Fruit fly (Drosophila melanogaster) whole organism, embryonic: ENCODE measurements around the gene Acp65Aa.

ENCODE experiments used
- ATbp ChIP-seq: fragments of 200-800 bp; sonication (Bioruptor generic); optimal IDR thresholded peaks from 2 replicates; lab custom pipeline; 2017; ENCODE audit warnings: missing biosample characterization, mild to moderate bottlenecking, missing genetic modification characterization, missing genetic modification reagents
- B-H1 ChIP-seq: fragments of 200-800 bp; sonication (Bioruptor generic); IDR thresholded peaks from 3 replicates; pipeline ENCODE4 v1.3.6; 2022; ENCODE audit warnings: missing biosample characterization, missing genetic modification characterization
- CG10267 ChIP-seq: fragments of 200-800 bp; sonication (Bioruptor generic); optimal IDR thresholded peaks from 2 replicates; lab custom pipeline; 2018; ENCODE audit warnings: missing biosample characterization, mild to moderate bottlenecking, missing genetic modification characterization, moderate library complexity
- CG11398 ChIP-seq: fragments of 200-800 bp; sonication (Bioruptor generic); optimal IDR thresholded peaks from 2 replicates; lab custom pipeline; 2016; ENCODE audit warnings: missing biosample characterization, missing genetic modification characterization
- CG12155 ChIP-seq: fragments of 200-800 bp; sonication (Bioruptor generic); optimal IDR thresholded peaks from 3 replicates; lab custom pipeline; 2016; ENCODE audit warnings: missing biosample characterization, missing genetic modification characterization
- CG12299 ChIP-seq: fragments of 200-800 bp; sonication (Bioruptor generic); optimal IDR thresholded peaks from 2 replicates; lab custom pipeline; 2018; ENCODE audit warnings: missing biosample characterization, mild to moderate bottlenecking, missing genetic modification characterization
- CG12769 ChIP-seq: fragments of 200-800 bp; sonication (Bioruptor generic); optimal IDR thresholded peaks from 2 replicates; lab custom pipeline; 2019; ENCODE audit warnings: missing biosample characterization, mild to moderate bottlenecking, missing genetic modification characterization, moderate library complexity
- CG15696 ChIP-seq: fragments of 200-800 bp; sonication (Bioruptor generic); optimal IDR thresholded peaks from 2 replicates; lab custom pipeline; 2019; ENCODE audit warnings: missing biosample characterization, mild to moderate bottlenecking, missing genetic modification characterization, moderate library complexity
- CG17802 ChIP-seq: fragments of 200-800 bp; sonication (Bioruptor generic); optimal IDR thresholded peaks from 2 replicates; lab custom pipeline; 2018; ENCODE audit warnings: missing biosample characterization, mild to moderate bottlenecking, missing genetic modification characterization, moderate library complexity
- CG2116 ChIP-seq: fragments of 200-800 bp; sonication (Bioruptor generic); optimal IDR thresholded peaks from 3 replicates; lab custom pipeline; 2018; ENCODE audit warnings: missing biosample characterization, mild to moderate bottlenecking, missing genetic modification characterization
- CG32772 ChIP-seq: fragments of 200-800 bp; sonication (Bioruptor generic); IDR thresholded peaks from 2 replicates; pipeline ENCODE4 v1.3.6; 2022; ENCODE audit warnings: missing biosample characterization, missing genetic modification characterization
- CG6175 ChIP-seq: fragments of 200-800 bp; sonication (Bioruptor generic); IDR thresholded peaks from 3 replicates; pipeline ENCODE4 v1.3.6; 2022; ENCODE audit warnings: missing biosample characterization, missing genetic modification characterization
- CG6683 ChIP-seq: fragments of 200-800 bp; sonication (Bioruptor generic); optimal IDR thresholded peaks from 2 replicates; lab custom pipeline; 2017; ENCODE audit warnings: missing biosample characterization, mild to moderate bottlenecking, missing genetic modification characterization, missing genetic modification reagents
- CG6791 ChIP-seq: fragments of 200-800 bp; sonication (Bioruptor generic); IDR thresholded peaks from 3 replicates; pipeline ENCODE4 v1.3.6; 2022; ENCODE audit warnings: missing biosample characterization, missing genetic modification characterization; ENCODE audit not compliant: partially characterized antibody
- CG6813 ChIP-seq: fragments of 200-800 bp; sonication (Bioruptor generic); optimal IDR thresholded peaks from 2 replicates; lab custom pipeline; 2017; ENCODE audit warnings: missing biosample characterization, missing genetic modification characterization, mild to moderate bottlenecking, moderate library complexity, missing genetic modification reagents
- CG7839 ChIP-seq: fragments of 200-800 bp; sonication (Bioruptor generic); optimal IDR thresholded peaks from 3 replicates; lab custom pipeline; 2018; ENCODE audit warnings: missing biosample characterization, mild to moderate bottlenecking, missing genetic modification characterization, moderate library complexity
- Dek ChIP-seq: fragments of 200-800 bp; sonication (Bioruptor generic); optimal IDR thresholded peaks from 3 replicates; lab custom pipeline; 2019; ENCODE audit warnings: missing biosample characterization, mild to moderate bottlenecking, missing genetic modification characterization, moderate library complexity
- Dll ChIP-seq: fragments of 200-800 bp; sonication (Bioruptor generic); IDR thresholded peaks from 4 replicates; pipeline ENCODE4 v1.3.6; 2022; ENCODE audit warnings: missing biosample characterization, missing genetic modification characterization; ENCODE audit not compliant: partially characterized antibody
- Dref ChIP-seq: fragments of 200-800 bp; sonication (Bioruptor generic); IDR thresholded peaks from 2 replicates; pipeline ENCODE4 v1.3.6; 2022; ENCODE audit warnings: missing biosample characterization, missing genetic modification characterization
- Gug ChIP-seq: fragments of 200-800 bp; sonication (Bioruptor generic); IDR thresholded peaks from 4 replicates; pipeline ENCODE4 v1.3.6; 2022; ENCODE audit warnings: missing biosample characterization, missing genetic modification characterization
- H2.0 ChIP-seq: fragments of 200-800 bp; sonication (Bioruptor generic); IDR thresholded peaks from 2 replicates; pipeline ENCODE4 v1.3.6; 2022; ENCODE audit warnings: missing biosample characterization, missing genetic modification characterization
- HLH54F ChIP-seq: fragments of 200-800 bp; sonication (Bioruptor generic); optimal IDR thresholded peaks from 3 replicates; lab custom pipeline; 2016; ENCODE audit warnings: missing biosample characterization, missing genetic modification characterization
- HmgD ChIP-seq: fragments of 200-800 bp; sonication (Bioruptor generic); optimal IDR thresholded peaks from 3 replicates; lab custom pipeline; 2016; ENCODE audit warnings: missing biosample characterization, missing genetic modification characterization
- Jarid2 ChIP-seq: fragments of 200-800 bp; sonication (Bioruptor generic); optimal IDR thresholded peaks from 3 replicates; lab custom pipeline; 2017; ENCODE audit warnings: mild to moderate bottlenecking, missing biosample characterization, missing genetic modification reagents, missing genetic modification characterization
- Lhr ChIP-seq: fragments of 200-800 bp; sonication (Bioruptor generic); optimal IDR thresholded peaks from 3 replicates; lab custom pipeline; 2017; ENCODE audit warnings: mild to moderate bottlenecking, missing biosample characterization, missing genetic modification reagents, missing genetic modification characterization
- Pdp1 ChIP-seq, 2 experiments: fragments of 200-800 bp; sonication (Bioruptor generic); optimal IDR thresholded peaks; 3 replicates each; lab custom pipeline; 2016; ENCODE audit warnings: missing biosample characterization in 2 of 2, missing genetic modification characterization in 2 of 2, mild to moderate bottlenecking in 1 of 2, moderate library complexity in 1 of 2
- Ravus ChIP-seq: fragments of 200-800 bp; sonication (Bioruptor generic); IDR thresholded peaks from 2 replicates; pipeline ENCODE4 v1.3.6; 2022; ENCODE audit warnings: missing biosample characterization, missing genetic modification characterization
- Scr ChIP-seq: fragments of 200-800 bp; sonication (Bioruptor generic); IDR thresholded peaks from 2 replicates; pipeline ENCODE4 v1.3.6; 2022; ENCODE audit warnings: missing biosample characterization, missing genetic modification characterization; ENCODE audit not compliant: partially characterized antibody
- Taf1 ChIP-seq: fragments of 200-800 bp; sonication (Bioruptor generic); IDR thresholded peaks from 2 replicates; pipeline ENCODE4 v1.3.6; 2022; ENCODE audit warnings: missing biosample characterization, missing genetic modification characterization
- Vsx1 ChIP-seq: fragments of 200-800 bp; sonication (Bioruptor generic); optimal IDR thresholded peaks from 2 replicates; lab custom pipeline; 2017; ENCODE audit warnings: missing biosample characterization, mild to moderate bottlenecking, missing genetic modification characterization, missing genetic modification reagents
- ash1 ChIP-seq: fragments of 200-800 bp; sonication (Bioruptor generic); optimal IDR thresholded peaks from 2 replicates; lab custom pipeline; 2018; ENCODE audit warnings: missing biosample characterization, mild to moderate bottlenecking, missing genetic modification characterization
- bcd ChIP-seq: fragments of 200-800 bp; sonication (Bioruptor generic); optimal IDR thresholded peaks from 2 replicates; lab custom pipeline; 2017; ENCODE audit warnings: missing biosample characterization, mild to moderate bottlenecking, missing genetic modification characterization
- cg ChIP-seq: fragments of 200-800 bp; sonication (Bioruptor generic); optimal IDR thresholded peaks from 3 replicates; lab custom pipeline; 2019; ENCODE audit warnings: missing biosample characterization, mild to moderate bottlenecking, missing genetic modification characterization, moderate library complexity
- dpn ChIP-seq, 2 experiments: fragments of 200-800 bp; sonication (Bioruptor generic); optimal IDR thresholded peaks; 3 replicates each; lab custom pipeline; 2016; ENCODE audit warnings: missing biosample characterization in 2 of 2, missing genetic modification characterization in 2 of 2
- gcm2 ChIP-seq: fragments of 200-800 bp; sonication (Bioruptor generic); optimal IDR thresholded peaks from 2 replicates; lab custom pipeline; 2016; ENCODE audit warnings: missing biosample characterization, missing genetic modification characterization
- gsb-n ChIP-seq: fragments of 200-800 bp; sonication (Bioruptor generic); optimal IDR thresholded peaks from 3 replicates; lab custom pipeline; 2018; ENCODE audit warnings: missing biosample characterization, mild to moderate bottlenecking, missing genetic modification characterization
- inv ChIP-seq: fragments of 200-800 bp; sonication (Bioruptor generic); IDR thresholded peaks from 2 replicates; pipeline ENCODE4 v1.3.6; 2022; ENCODE audit warnings: missing biosample characterization, missing genetic modification characterization; ENCODE audit not compliant: partially characterized antibody
- mirr ChIP-seq: fragments of 200-800 bp; sonication (Bioruptor generic); optimal IDR thresholded peaks from 3 replicates; lab custom pipeline; 2018; ENCODE audit warnings: missing biosample characterization, mild to moderate bottlenecking, missing genetic modification characterization
- org-1 ChIP-seq: fragments of 200-800 bp; sonication (Bioruptor generic); optimal IDR thresholded peaks from 2 replicates; lab custom pipeline; 2017; ENCODE audit warnings: missing biosample characterization, missing genetic modification characterization
- pnt ChIP-seq: fragments of 200-800 bp; sonication (Bioruptor generic); optimal IDR thresholded peaks from 3 replicates; lab custom pipeline; 2016; ENCODE audit warnings: missing biosample characterization, missing genetic modification characterization
- salm ChIP-seq: fragments of 200-800 bp; sonication (Bioruptor generic); optimal IDR thresholded peaks from 2 replicates; lab custom pipeline; 2018; ENCODE audit warnings: missing biosample characterization, mild to moderate bottlenecking, missing genetic modification characterization
- sim ChIP-seq: fragments of 200-800 bp; sonication (Bioruptor generic); IDR thresholded peaks from 2 replicates; pipeline ENCODE4 v1.3.6; 2022; ENCODE audit warnings: missing biosample characterization, missing genetic modification characterization
- so ChIP-seq: fragments of 200-800 bp; sonication (Bioruptor generic); IDR thresholded peaks from 3 replicates; pipeline ENCODE4 v1.3.6; 2022; ENCODE audit warnings: missing biosample characterization, missing genetic modification characterization
- toy ChIP-seq: fragments of 200-800 bp; sonication (Bioruptor generic); IDR thresholded peaks from 2 replicates; pipeline ENCODE4 v1.3.6; 2022; ENCODE audit warnings: missing biosample characterization, missing genetic modification characterization
- ttk ChIP-seq: fragments of 200-800 bp; sonication (Bioruptor generic); IDR thresholded peaks from 2 replicates; pipeline ENCODE4 v2.1.2; 2022; ENCODE audit warnings: missing biosample characterization, missing genetic modification characterization
- unc-4 ChIP-seq: fragments of 200-800 bp; sonication (Bioruptor generic); IDR thresholded peaks from 2 replicates; pipeline ENCODE4 v1.3.6; 2022; ENCODE audit warnings: missing biosample characterization, missing genetic modification characterization; ENCODE audit not compliant: partially characterized antibody
- vfl ChIP-seq: fragments of 200-800 bp; sonication (Bioruptor generic); optimal IDR thresholded peaks from 2 replicates; lab custom pipeline; 2016; ENCODE audit warnings: missing biosample characterization, missing genetic modification characterization
- wor ChIP-seq: fragments of 200-800 bp; sonication (Bioruptor generic); IDR thresholded peaks from 2 replicates; pipeline ENCODE4 v1.3.6; 2022; ENCODE audit warnings: missing biosample characterization, missing genetic modification characterization

Gene Acp65Aa

dm6 chr3L:6192822-6193555, 40.4 kb upstream of the Acp65Aa start, which contains the start of the genes Sf3b6 and Tnpo (continued):
- TF ChIP-seq unc-4 (GFP tag; lab: Robert Waterston, UW) (peak; percentile 65), CG12299 (tag; lab: Kevin White, UChicago) (no peak), pnt (peak; percentile 78), Scr (GFP tag; lab: Robert Waterston, UW) (peak; percentile 74), gsb-n (no peak), Jarid2 (GFP tag; lab: Kevin White, UChicago) (no peak), CG7839 (tag; lab: Kevin White, UChicago) (no peak), ttk (GFP tag; lab: Robert Waterston, UW) (peak; percentile 82), wor (peak; percentile 79), CG15696 (tag; lab: Kevin White, UChicago) (peak; percentile 89), CG6683 (peak; percentile 34), vfl (GFP tag; lab: Kevin White, UChicago) (peak; percentile 65), HmgD (GFP tag; lab: Kevin White, UChicago) (peak; percentile 9), cg (GFP tag; lab: Kevin White, UChicago) (no peak), dpn (GFP tag; optimal IDR thresholded peaks at IDR 0.05; lab: Kevin White, UChicago) (peak; percentile 76 to 84), Dref (GFP tag; lab: Robert Waterston, UW) (peak; percentile 41; the same call in 1 of the 2 replicates), mirr (GFP tag; lab: Kevin White, UChicago) (no peak), H2.0 (peak; percentile 66; the same call in 1 of the 2 replicates), gcm2 (GFP tag; lab: Kevin White, UChicago) (no peak), CG10267 (tag; lab: Kevin White, UChicago) (peak; percentile 80), inv (GFP tag; lab: Robert Waterston, UW) (peak; percentile 48; the same call in 1 of the 2 replicates), Dll (GFP tag; lab: Robert Waterston, UW) (peak; percentile 84), B-H1 (GFP tag; lab: Robert Waterston, UW) (peak; percentile 63; the same call in 2 of the 3 replicates), bcd (GFP tag; lab: Kevin White, UChicago) (peak; percentile 85), Vsx1 (GFP tag; lab: Kevin White, UChicago) (no peak), CG2116 (GFP tag; lab: Kevin White, UChicago) (peak; percentile 69), CG32772 (GFP tag; lab: Robert Waterston, UW) (peak; percentile 86), so (GFP tag; lab: Robert Waterston, UW) (peak; percentile 73; the same call in 2 of the 3 replicates), org-1 (GFP tag; lab: Kevin White, UChicago) (peak; percentile 56), toy (peak; percentile 43; the same call in 1 of the 2 replicates), Ravus (GFP tag; lab: Robert Waterston, UW) (no peak; the same call in 1 of the 2 replicates), CG11398 (GFP tag; lab: Kevin White, UChicago) (no peak), Gug (GFP tag; lab: Robert Waterston, UW) (no peak; the same call in 1 of the 4 replicates), ATbp (no peak), ash1 (GFP tag; lab: Kevin White, UChicago) (no peak), CG17802 (tag; lab: Kevin White, UChicago) (peak; percentile 47), CG6175 (GFP tag; lab: Robert Waterston, UW) (peak; percentile 39; the same call in 1 of the 3 replicates), CG12155 (GFP tag; lab: Kevin White, UChicago) (peak; percentile 91), CG6813 (GFP tag; lab: Kevin White, UChicago) (no peak), CG6791 (GFP tag; lab: Robert Waterston, UW) (peak; percentile 43; the same call in 1 of the 3 replicates), salm (tag; lab: Kevin White, UChicago) (no peak), HLH54F (GFP tag; lab: Kevin White, UChicago) (peak; percentile 77), Pdp1 (GFP tag; optimal IDR thresholded peaks at IDR 0.05; lab: Kevin White, UChicago) (peak; percentile 59 to 77), Taf1 (GFP tag; lab: Robert Waterston, UW) (peak; percentile 68; the same call in 1 of the 2 replicates), sim (GFP tag; lab: Robert Waterston, UW) (peak; percentile 38; the same call in 1 of the 2 replicates), CG12769 (tag; lab: Kevin White, UChicago) (no peak), Dek (tag; lab: Kevin White, UChicago) (no peak), Lhr (peak; percentile 78)
